Worm (Caenorhabditis elegans): ENCODE data around the gene nhr-141.

- no peak for TF ChIP-seq skn-1 (tag; optimal IDR thresholded peaks at IDR 0.05)
- no peak for TF ChIP-seq ZK546.5 (tag; optimal IDR thresholded peaks at IDR 0.05)
- TF ChIP-seq aly-2 (tag; optimal IDR thresholded peaks at IDR 0.05), result no peak
- TF ChIP-seq elt-2 (tag; optimal IDR thresholded peaks at IDR 0.05), result no peak
- TF ChIP-seq nhr-11 (tag; optimal IDR thresholded peaks at IDR 0.05), result no peak
These were observed 24.3 kb upstream of the nhr-141 start, which contains the start of gene srxa-4 for ce11 chrV:7420162-7420561.

Data from whole organism, L3 larva.